Worm (Caenorhabditis elegans) whole organism, L2 larva: ENCODE results near the gene F46B6.5.

Source experiments
- C34F6.9 ChIP-seq: fragments of 150-350 bp; optimal IDR thresholded peaks from 2 replicates; lab custom pipeline; 2014; ENCODE audit warnings: missing biosample characterization, missing genetic modification characterization
- F13H6.1 ChIP-seq: sonication (generic microtip); optimal IDR thresholded peaks from 2 replicates; lab custom pipeline; 2016; ENCODE audit warnings: missing genetic modification characterization, missing compliant biosample characterization
- R02D3.7 ChIP-seq: fragments of 150-350 bp; optimal IDR thresholded peaks from 2 replicates; lab custom pipeline; 2014; ENCODE audit warnings: missing biosample characterization, missing genetic modification characterization
- Y55F3AM.14 ChIP-seq: fragments of 200-800 bp; sonication (Bioruptor generic); optimal IDR thresholded peaks from 2 replicates; lab custom pipeline; 2018; ENCODE audit warnings: mild to moderate bottlenecking, missing genetic modification characterization, missing compliant biosample characterization
- ZK546.5 ChIP-seq: sonication (generic microtip); optimal IDR thresholded peaks from 2 replicates; lab custom pipeline; 2017; ENCODE audit warnings: missing biosample characterization, missing genetic modification characterization
- alr-1 ChIP-seq: fragments of 150-350 bp; optimal IDR thresholded peaks from 2 replicates; lab custom pipeline; 2014; ENCODE audit warnings: missing biosample characterization, missing genetic modification characterization
- aly-2 ChIP-seq: fragments of 150-350 bp; optimal IDR thresholded peaks from 2 replicates; lab custom pipeline; 2014; ENCODE audit warnings: missing biosample characterization, missing genetic modification characterization
- ama-1 ChIP-seq: fragments of 150-350 bp; optimal IDR thresholded peaks from 2 replicates; lab custom pipeline; 2018; ENCODE audit warnings: inconsistent platforms
- blmp-1 ChIP-seq: sonication (generic microtip); optimal IDR thresholded peaks from 2 replicates; lab custom pipeline; 2017; ENCODE audit warnings: missing genetic modification characterization, mild to moderate bottlenecking, missing compliant biosample characterization, antibody characterized with exemption, moderate library complexity; ENCODE audit not compliant: insufficient read depth
- ceh-16 ChIP-seq: fragments of 150-350 bp; optimal IDR thresholded peaks from 2 replicates; lab custom pipeline; 2014; ENCODE audit warnings: missing biosample characterization, missing genetic modification characterization
- ceh-82 ChIP-seq: fragments of 150-350 bp; optimal IDR thresholded peaks from 2 replicates; lab custom pipeline; 2014; ENCODE audit warnings: missing biosample characterization, missing genetic modification characterization
- crh-2 ChIP-seq: sonication (generic microtip); optimal IDR thresholded peaks from 2 replicates; lab custom pipeline; 2017; ENCODE audit warnings: missing biosample characterization, missing genetic modification characterization
- dmd-4 ChIP-seq: sonication (generic microtip); optimal IDR thresholded peaks from 2 replicates; lab custom pipeline; 2017; ENCODE audit warnings: missing biosample characterization, missing genetic modification characterization
- egl-27 ChIP-seq: sonication (generic microtip); optimal IDR thresholded peaks from 3 replicates; lab custom pipeline; 2017; ENCODE audit warnings: missing biosample characterization, missing genetic modification reagents, missing genetic modification characterization
- elt-1 ChIP-seq: fragments of 150-350 bp; optimal IDR thresholded peaks from 2 replicates; lab custom pipeline; 2014; ENCODE audit warnings: missing biosample characterization, missing genetic modification characterization
- elt-3 ChIP-seq: sonication (generic microtip); optimal IDR thresholded peaks from 2 replicates; lab custom pipeline; 2017; ENCODE audit warnings: missing biosample characterization, missing genetic modification characterization
- fos-1 ChIP-seq: fragments of 150-350 bp; optimal IDR thresholded peaks from 2 replicates; lab custom pipeline; 2014; ENCODE audit warnings: missing biosample characterization, missing genetic modification characterization
- gmeb-1 ChIP-seq: fragments of 150-350 bp; optimal IDR thresholded peaks from 2 replicates; lab custom pipeline; 2014; ENCODE audit warnings: missing biosample characterization, missing genetic modification characterization
- lin-11 ChIP-seq: fragments of 150-350 bp; sonication (generic microtip); optimal IDR thresholded peaks from 2 replicates; lab custom pipeline; 2014; ENCODE audit warnings: missing biosample characterization, missing genetic modification characterization, inconsistent platforms, mixed read lengths
- lin-13 ChIP-seq: fragments of 150-350 bp; optimal IDR thresholded peaks from 2 replicates; lab custom pipeline; 2014; ENCODE audit warnings: missing biosample characterization, missing genetic modification reagents, missing genetic modification characterization
- lin-39 ChIP-seq: fragments of 150-350 bp; optimal IDR thresholded peaks from 2 replicates; lab custom pipeline; 2014; ENCODE audit warnings: missing biosample characterization, missing genetic modification reagents, missing genetic modification characterization
- lsy-2 ChIP-seq, 2 experiments: fragments of 150-350 bp in 1 of 2; sonication (generic microtip) in 1 of 2; optimal IDR thresholded peaks; 2 replicates each; lab custom pipeline; 2014 to 2017; ENCODE audit warnings: missing biosample characterization in 2 of 2, missing genetic modification characterization in 2 of 2
- mab-5 ChIP-seq: fragments of 150-350 bp; optimal IDR thresholded peaks from 2 replicates; lab custom pipeline; 2014; ENCODE audit warnings: missing biosample characterization, missing genetic modification characterization
- mbf-1 ChIP-seq: sonication (generic microtip); optimal IDR thresholded peaks from 2 replicates; lab custom pipeline; 2017; ENCODE audit warnings: missing biosample characterization, missing genetic modification characterization
- mdl-1 ChIP-seq, 2 experiments: fragments of 150-350 bp in 1 of 2; sonication (generic microtip) in 1 of 2; optimal IDR thresholded peaks; 2 replicates each; lab custom pipeline; 2017; ENCODE audit warnings: missing biosample characterization in 2 of 2, missing genetic modification characterization in 2 of 2
- nhr-10 ChIP-seq: sonication (generic microtip); optimal IDR thresholded peaks from 2 replicates; lab custom pipeline; 2017; ENCODE audit warnings: missing biosample characterization, missing genetic modification characterization
- nhr-11 ChIP-seq: fragments of 150-350 bp; optimal IDR thresholded peaks from 2 replicates; lab custom pipeline; 2014; ENCODE audit warnings: missing biosample characterization, missing genetic modification characterization
- nhr-12 ChIP-seq: fragments of 150-350 bp; optimal IDR thresholded peaks from 2 replicates; lab custom pipeline; 2014; ENCODE audit warnings: missing biosample characterization, missing genetic modification characterization
- nhr-129 ChIP-seq: fragments of 150-350 bp; optimal IDR thresholded peaks from 2 replicates; lab custom pipeline; 2014; ENCODE audit warnings: missing biosample characterization, missing genetic modification characterization
- nhr-21 ChIP-seq: fragments of 150-350 bp; optimal IDR thresholded peaks from 2 replicates; lab custom pipeline; 2014; ENCODE audit warnings: missing biosample characterization, missing genetic modification characterization
- nhr-23 ChIP-seq: fragments of 150-350 bp; optimal IDR thresholded peaks from 2 replicates; lab custom pipeline; 2014; ENCODE audit warnings: missing biosample characterization, missing genetic modification reagents, missing genetic modification characterization
- nhr-237 ChIP-seq: fragments of 150-350 bp; optimal IDR thresholded peaks from 2 replicates; lab custom pipeline; 2014; ENCODE audit warnings: missing biosample characterization, missing genetic modification characterization
- nhr-25 ChIP-seq: fragments of 150-350 bp; sonication (generic microtip); optimal IDR thresholded peaks from 3 replicates; lab custom pipeline; 2014; ENCODE audit warnings: missing biosample characterization, missing genetic modification characterization
- nhr-6 ChIP-seq: fragments of 150-350 bp; optimal IDR thresholded peaks from 2 replicates; lab custom pipeline; 2014; ENCODE audit warnings: missing biosample characterization, missing genetic modification characterization
- nhr-77 ChIP-seq: fragments of 150-350 bp; optimal IDR thresholded peaks from 2 replicates; lab custom pipeline; 2014; ENCODE audit warnings: missing biosample characterization, missing genetic modification characterization
- peb-1 ChIP-seq: fragments of 150-350 bp; optimal IDR thresholded peaks from 2 replicates; lab custom pipeline; 2014; ENCODE audit warnings: missing biosample characterization, missing genetic modification characterization
- sem-4 ChIP-seq: fragments of 150-350 bp; optimal IDR thresholded peaks from 2 replicates; lab custom pipeline; 2014; ENCODE audit warnings: missing biosample characterization, missing genetic modification reagents, missing genetic modification characterization
- skn-1 ChIP-seq: sonication (generic microtip); optimal IDR thresholded peaks from 2 replicates; lab custom pipeline; 2017; ENCODE audit warnings: missing biosample characterization, missing genetic modification characterization
- sma-3 ChIP-seq: sonication (generic microtip); optimal IDR thresholded peaks from 2 replicates; lab custom pipeline; 2016; ENCODE audit warnings: missing genetic modification reagents, missing genetic modification characterization, missing compliant biosample characterization
- sma-9 ChIP-seq, 2 experiments: fragments of 150-350 bp in 1 of 2; sonication (generic microtip) in 1 of 2; optimal IDR thresholded peaks; 2 replicates each; lab custom pipeline; 2014 to 2016; ENCODE audit warnings: missing genetic modification characterization in 2 of 2, mild to moderate bottlenecking in 1 of 2, missing biosample characterization in 1 of 2, missing compliant biosample characterization in 1 of 2, missing genetic modification reagents in 1 of 2, moderate library complexity in 1 of 2
- snpc-4 ChIP-seq: fragments of 150-350 bp; optimal IDR thresholded peaks from 2 replicates; lab custom pipeline; 2014; ENCODE audit warnings: missing biosample characterization, missing genetic modification characterization
- unc-39 ChIP-seq: fragments of 150-350 bp; optimal IDR thresholded peaks from 2 replicates; lab custom pipeline; 2014; ENCODE audit warnings: missing biosample characterization, missing genetic modification characterization
- unc-55 ChIP-seq: fragments of 150-350 bp; sonication (generic microtip); optimal IDR thresholded peaks from 3 replicates; lab custom pipeline; 2014; ENCODE audit warnings: missing biosample characterization, missing genetic modification reagents, missing genetic modification characterization
- unc-62 ChIP-seq: fragments of 150-350 bp; optimal IDR thresholded peaks from 2 replicates; lab custom pipeline; 2014; ENCODE audit warnings: missing biosample characterization, missing genetic modification reagents, missing genetic modification characterization
- zag-1 ChIP-seq: fragments of 150-350 bp; optimal IDR thresholded peaks from 2 replicates; lab custom pipeline; 2014; ENCODE audit warnings: missing biosample characterization, missing genetic modification characterization
- ztf-1 ChIP-seq: fragments of 200-800 bp; sonication (Bioruptor generic); conservative IDR thresholded peaks from 2 replicates; pipeline ENCODE4 v1.3.6; 2022; ENCODE audit warnings: missing genetic modification characterization, missing compliant biosample characterization
- ztf-11 ChIP-seq: sonication (generic microtip); optimal IDR thresholded peaks from 2 replicates; lab custom pipeline; 2017; ENCODE audit warnings: missing biosample characterization, missing genetic modification characterization
- ztf-4 ChIP-seq: fragments of 150-350 bp; optimal IDR thresholded peaks from 2 replicates; lab custom pipeline; 2014; ENCODE audit warnings: missing biosample characterization, missing genetic modification characterization

Gene F46B6.5

DNA sequence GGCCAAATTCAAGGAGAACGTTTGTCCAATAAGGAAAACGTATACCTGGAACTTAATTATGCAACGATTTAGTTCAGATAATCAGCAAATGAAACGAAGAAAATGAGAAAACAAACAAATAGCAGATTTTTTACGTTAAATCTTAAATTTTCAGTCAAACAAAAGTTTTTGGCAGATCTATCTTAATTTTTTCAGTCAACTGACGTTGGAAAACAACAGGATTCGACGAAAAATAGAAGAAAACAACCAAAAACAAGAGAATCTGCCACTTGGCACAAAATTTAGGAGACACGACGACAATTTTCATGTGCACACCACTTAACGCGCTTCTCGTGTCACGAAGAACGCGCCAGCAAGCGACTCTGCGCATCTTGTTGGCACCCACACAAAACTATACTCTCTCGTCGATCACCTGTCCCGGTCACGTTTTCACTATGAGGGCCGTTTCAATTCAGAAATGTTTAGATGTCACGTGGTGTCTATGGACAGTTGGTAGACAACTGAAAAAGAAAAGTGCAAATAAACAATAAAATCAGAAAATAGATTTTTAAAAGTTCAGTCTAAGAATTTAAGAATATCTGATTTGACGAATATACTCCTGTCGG is 6.9 kb upstream of the F46B6.5 start, which contains the start of gene ztf-7:
Gene ztf-7 (minus strand): TSS at position 51 of the 605 bp plus-strand sequence.
- TF ChIP-seq peb-1 (tag; lab: Kevin White, UChicago) (no peak), ztf-1 (no peak), alr-1 (tag; lab: Kevin White, UChicago) (no peak), Y55F3AM.14 (GFP tag; lab: Kevin White, UChicago) (peak; percentile 86), lin-11 (tag; lab: Kevin White, UChicago) (peak; percentile 95), skn-1 (peak; percentile 72), ceh-82 (tag; lab: Kevin White, UChicago) (no peak), nhr-129 (tag; lab: Kevin White, UChicago) (peak; percentile 94), blmp-1 (tag; lab: Kevin White, UChicago) (peak; percentile 84), mbf-1 (no peak), ztf-11 (tag; lab: Kevin White, UChicago) (no peak), ZK546.5 (no peak), C34F6.9 (tag; lab: Kevin White, UChicago) (peak; percentile 99), elt-1 (tag; lab: Kevin White, UChicago) (no peak), nhr-11 (tag; lab: Kevin White, UChicago) (no peak), aly-2 (no peak), F13H6.1 (tag; lab: Kevin White, UChicago) (peak; percentile 96), mab-5 (tag; lab: Kevin White, UChicago) (peak; percentile 92), sem-4 (tag; lab: Kevin White, UChicago) (peak; percentile 92), ceh-16 (tag; lab: Kevin White, UChicago) (peak; percentile 39), unc-55 (GFP tag; lab: Kevin White, UChicago) (peak; percentile 83), lin-39 (tag; lab: Kevin White, UChicago) (no peak), sma-3 (GFP tag; lab: Kevin White, UChicago) (peak; percentile 98), nhr-23 (tag; lab: Kevin White, UChicago) (no peak), lsy-2 (tag; optimal IDR thresholded peaks at IDR 0.05; lab: Kevin White, UChicago) (peak; percentile 85 to 97), mdl-1 (tag; optimal IDR thresholded peaks at IDR 0.05; lab: Kevin White, UChicago) (peak; percentile 79 to 95), ztf-4 (tag; lab: Kevin White, UChicago) (peak; percentile 91), lin-13 (peak; percentile 83), fos-1 (tag; lab: Kevin White, UChicago) (peak; percentile 88), nhr-77 (tag; lab: Kevin White, UChicago) (no peak), R02D3.7 (tag; lab: Kevin White, UChicago) (peak; percentile 32), crh-2 (tag; lab: Kevin White, UChicago) (peak; percentile 97), nhr-237 (peak; percentile 38), unc-39 (tag; lab: Kevin White, UChicago) (no peak), nhr-6 (tag; lab: Kevin White, UChicago) (peak; percentile 91), sma-9 (GFP tag; optimal IDR thresholded peaks at IDR 0.05; lab: Kevin White, UChicago) (peak; percentile 97), sma-9 (tag; optimal IDR thresholded peaks at IDR 0.05; lab: Kevin White, UChicago) (no peak), zag-1 (peak; percentile 58), ama-1 (lab: Kevin White, UChicago) (peak; percentile 63), snpc-4 (tag; lab: Kevin White, UChicago) (peak; percentile 87), egl-27 (peak; percentile 82), nhr-21 (tag; lab: Kevin White, UChicago) (peak; percentile 97), gmeb-1 (tag; lab: Kevin White, UChicago) (peak; percentile 92), nhr-25 (tag; lab: Kevin White, UChicago) (peak; percentile 98), unc-62 (peak; percentile 71), nhr-12 (tag; lab: Kevin White, UChicago) (no peak), dmd-4 (tag; lab: Kevin White, UChicago) (peak; percentile 51), nhr-10 (tag; lab: Kevin White, UChicago) (no peak), elt-3 (tag; lab: Kevin White, UChicago) (no peak)
